Fruit fly (Drosophila melanogaster) whole organism, embryonic: ENCODE results near the gene CG13373.
A peak's percentile ranks its signal among the peaks of the same experiment; 100 is the strongest.

Experiments used
- Atf-2 ChIP-seq: fragments of 200-800 bp; sonication (Bioruptor generic); optimal IDR thresholded peaks from 2 replicates; lab custom pipeline; 2016; ENCODE audit warnings: missing biosample characterization, missing genetic modification characterization
- CG10366 ChIP-seq: fragments of 200-800 bp; sonication (Bioruptor generic); IDR thresholded peaks from 2 replicates; pipeline ENCODE4 v1.3.6; 2022; ENCODE audit warnings: missing biosample characterization, missing genetic modification characterization
- CG11247 ChIP-seq: fragments of 200-800 bp; sonication (Bioruptor generic); IDR thresholded peaks from 2 replicates; pipeline ENCODE4 v1.3.6; 2022; ENCODE audit warnings: missing biosample characterization, missing genetic modification characterization
- CG12219 ChIP-seq: fragments of 200-800 bp; sonication (Bioruptor generic); optimal IDR thresholded peaks from 3 replicates; lab custom pipeline; 2018; ENCODE audit warnings: missing biosample characterization, mild to moderate bottlenecking, missing genetic modification characterization
- CG12659 ChIP-seq: fragments of 200-800 bp; sonication (Bioruptor generic); optimal IDR thresholded peaks from 3 replicates; lab custom pipeline; 2017; ENCODE audit warnings: mild to moderate bottlenecking, missing biosample characterization, missing genetic modification reagents, missing genetic modification characterization
- CG13123 ChIP-seq: fragments of 200-800 bp; sonication (Bioruptor generic); optimal IDR thresholded peaks from 2 replicates; lab custom pipeline; 2016; ENCODE audit warnings: missing biosample characterization, missing genetic modification characterization
- CG13424 ChIP-seq: fragments of 200-800 bp; sonication (Bioruptor generic); optimal IDR thresholded peaks from 2 replicates; lab custom pipeline; 2019; ENCODE audit warnings: missing biosample characterization, mild to moderate bottlenecking, missing genetic modification characterization, moderate library complexity
- CG14050 ChIP-seq: fragments of 200-800 bp; sonication (Bioruptor generic); IDR thresholded peaks from 3 replicates; pipeline ENCODE4 v1.3.6; 2022; ENCODE audit warnings: missing biosample characterization, missing genetic modification characterization
- CG15073 ChIP-seq: fragments of 200-800 bp; sonication (Bioruptor generic); optimal IDR thresholded peaks from 2 replicates; lab custom pipeline; 2016; ENCODE audit warnings: missing biosample characterization, missing genetic modification characterization
- CG1647 ChIP-seq: fragments of 200-800 bp; sonication (Bioruptor generic); optimal IDR thresholded peaks from 3 replicates; lab custom pipeline; 2016; ENCODE audit warnings: missing biosample characterization, missing genetic modification characterization
- CG17186 ChIP-seq: fragments of 200-800 bp; sonication (Bioruptor generic); optimal IDR thresholded peaks from 3 replicates; lab custom pipeline; 2017; ENCODE audit warnings: missing biosample characterization, missing genetic modification reagents, missing genetic modification characterization
- CG31388 ChIP-seq: fragments of 200-800 bp; sonication (Bioruptor generic); optimal IDR thresholded peaks from 2 replicates; lab custom pipeline; 2016; ENCODE audit warnings: missing biosample characterization, missing genetic modification characterization
- CG3838 ChIP-seq: fragments of 200-800 bp; sonication (Bioruptor generic); optimal IDR thresholded peaks from 3 replicates; lab custom pipeline; 2016; ENCODE audit warnings: missing biosample characterization, missing genetic modification characterization
- CG4617 ChIP-seq: fragments of 200-800 bp; sonication (Bioruptor generic); optimal IDR thresholded peaks from 3 replicates; lab custom pipeline; 2016; ENCODE audit warnings: missing biosample characterization, missing genetic modification characterization, borderline replicate concordance
- CG7556 ChIP-seq: fragments of 200-800 bp; sonication (Bioruptor generic); optimal IDR thresholded peaks from 2 replicates; lab custom pipeline; 2017; ENCODE audit warnings: missing biosample characterization, mild to moderate bottlenecking, missing genetic modification characterization
- CG8388 ChIP-seq: fragments of 200-800 bp; sonication (Bioruptor generic); optimal IDR thresholded peaks from 2 replicates; lab custom pipeline; 2019; ENCODE audit warnings: missing biosample characterization, mild to moderate bottlenecking, missing genetic modification characterization, moderate library complexity
- CG9437 ChIP-seq: fragments of 200-800 bp; sonication (Bioruptor generic); optimal IDR thresholded peaks from 2 replicates; lab custom pipeline; 2018; ENCODE audit warnings: missing biosample characterization, mild to moderate bottlenecking, missing genetic modification characterization
- CG9817 ChIP-seq: fragments of 200-800 bp; sonication (Bioruptor generic); optimal IDR thresholded peaks from 2 replicates; lab custom pipeline; 2018; ENCODE audit warnings: missing biosample characterization, mild to moderate bottlenecking, missing genetic modification characterization, moderate library complexity
- Doc2 ChIP-seq: fragments of 200-800 bp; sonication (Bioruptor generic); IDR thresholded peaks from 2 replicates; pipeline ENCODE4 v1.3.6; 2022; ENCODE audit warnings: missing biosample characterization, missing genetic modification characterization
- Dp ChIP-seq: fragments of 200-800 bp; sonication (Bioruptor generic); optimal IDR thresholded peaks from 2 replicates; lab custom pipeline; 2018; ENCODE audit warnings: missing biosample characterization, mild to moderate bottlenecking, missing genetic modification characterization, moderate library complexity
- Dref ChIP-seq: fragments of 200-800 bp; sonication (Bioruptor generic); IDR thresholded peaks from 2 replicates; pipeline ENCODE4 v1.3.6; 2022; ENCODE audit warnings: missing biosample characterization, missing genetic modification characterization
- Drgx ChIP-seq: fragments of 200-800 bp; sonication (Bioruptor generic); IDR thresholded peaks from 2 replicates; pipeline ENCODE4 v1.3.6; 2022; ENCODE audit warnings: missing biosample characterization, missing genetic modification characterization
- E2f2 ChIP-seq: fragments of 200-800 bp; sonication (Bioruptor generic); IDR thresholded peaks from 2 replicates; pipeline ENCODE4 v1.3.6; 2022; ENCODE audit warnings: missing biosample characterization, missing genetic modification characterization
- Ets97D ChIP-seq: fragments of 200-800 bp; sonication (Bioruptor generic); optimal IDR thresholded peaks from 3 replicates; lab custom pipeline; 2016; ENCODE audit warnings: missing biosample characterization, missing genetic modification characterization
- HLHmδ ChIP-seq: fragments of 200-800 bp; sonication (Bioruptor generic); optimal IDR thresholded peaks from 2 replicates; lab custom pipeline; 2018; ENCODE audit warnings: missing biosample characterization, mild to moderate bottlenecking, missing genetic modification characterization, moderate library complexity
- Opbp ChIP-seq: fragments of 200-800 bp; sonication (Bioruptor generic); IDR thresholded peaks from 3 replicates; pipeline ENCODE4 v1.3.6; 2022; ENCODE audit warnings: missing biosample characterization, missing genetic modification characterization; ENCODE audit not compliant: partially characterized antibody
- Ptx1 ChIP-seq: fragments of 200-800 bp; sonication (Bioruptor generic); IDR thresholded peaks from 2 replicates; pipeline ENCODE4 v1.3.6; 2022; ENCODE audit warnings: missing biosample characterization, missing genetic modification characterization
- Spps ChIP-seq: fragments of 200-800 bp; sonication (Bioruptor generic); optimal IDR thresholded peaks from 2 replicates; lab custom pipeline; 2018; ENCODE audit warnings: missing biosample characterization, mild to moderate bottlenecking, missing genetic modification characterization
- Stat92E ChIP-seq, 3 experiments: fragments of >200 bp in 2 of 3; fragments of 200-800 bp in 1 of 3; sonication (Bioruptor generic) in 1 of 3; optimal IDR thresholded peaks; 2 replicates each; lab custom pipeline; 2017 to 2019; ENCODE audit warnings: missing biosample characterization in 3 of 3, missing genetic modification characterization in 3 of 3, mild to moderate bottlenecking in 1 of 3, moderate library complexity in 1 of 3
- Xbp1 ChIP-seq: fragments of 200-800 bp; sonication (Bioruptor generic); optimal IDR thresholded peaks from 3 replicates; lab custom pipeline; 2016; ENCODE audit warnings: missing biosample characterization, mild to moderate bottlenecking, missing genetic modification characterization
- Xrp1 ChIP-seq: fragments of 200-800 bp; sonication (Bioruptor generic); IDR thresholded peaks from 2 replicates; pipeline ENCODE4 v1.3.6; 2022; ENCODE audit warnings: missing biosample characterization, missing genetic modification characterization
- ash1 ChIP-seq: fragments of 200-800 bp; sonication (Bioruptor generic); optimal IDR thresholded peaks from 2 replicates; lab custom pipeline; 2018; ENCODE audit warnings: missing biosample characterization, mild to moderate bottlenecking, missing genetic modification characterization
- bcd ChIP-seq: fragments of 200-800 bp; sonication (Bioruptor generic); optimal IDR thresholded peaks from 2 replicates; lab custom pipeline; 2017; ENCODE audit warnings: missing biosample characterization, mild to moderate bottlenecking, missing genetic modification characterization
- dpn ChIP-seq, 2 experiments: fragments of 200-800 bp; sonication (Bioruptor generic); optimal IDR thresholded peaks; 3 replicates each; lab custom pipeline; 2016; ENCODE audit warnings: missing biosample characterization in 2 of 2, missing genetic modification characterization in 2 of 2
- ems ChIP-seq: fragments of 200-800 bp; sonication (Bioruptor generic); optimal IDR thresholded peaks from 3 replicates; lab custom pipeline; 2016; ENCODE audit warnings: missing biosample characterization, missing genetic modification characterization
- eve ChIP-seq, 2 experiments: fragments of >200 bp; optimal IDR thresholded peaks; 2 replicates each; lab custom pipeline; 2017; ENCODE audit warnings: missing biosample characterization in 2 of 2, missing genetic modification characterization in 2 of 2
- ftz-f1 ChIP-seq: fragments of 200-800 bp; sonication (Bioruptor generic); optimal IDR thresholded peaks from 2 replicates; lab custom pipeline; 2016; ENCODE audit warnings: missing biosample characterization, missing genetic modification characterization
- gro ChIP-seq: fragments of 200-800 bp; sonication (Bioruptor generic); optimal IDR thresholded peaks from 2 replicates; lab custom pipeline; 2016; ENCODE audit warnings: missing biosample characterization, missing genetic modification characterization
- gsb ChIP-seq: fragments of 200-800 bp; sonication (Bioruptor generic); IDR thresholded peaks from 2 replicates; pipeline ENCODE4 v1.3.6; 2022; ENCODE audit warnings: missing biosample characterization, missing genetic modification characterization
- hbn ChIP-seq: fragments of 200-800 bp; sonication (Bioruptor generic); IDR thresholded peaks from 2 replicates; pipeline ENCODE4 v1.3.6; 2022; ENCODE audit warnings: missing biosample characterization, missing genetic modification characterization; ENCODE audit not compliant: partially characterized antibody
- her ChIP-seq: fragments of 200-800 bp; sonication (Bioruptor generic); optimal IDR thresholded peaks from 2 replicates; lab custom pipeline; 2016; ENCODE audit warnings: missing biosample characterization, missing genetic modification characterization
- nmo ChIP-seq: fragments of 200-800 bp; sonication (Bioruptor generic); optimal IDR thresholded peaks from 2 replicates; lab custom pipeline; 2018; ENCODE audit warnings: missing biosample characterization, mild to moderate bottlenecking, missing genetic modification characterization, moderate library complexity
- odd ChIP-seq: fragments of 200-800 bp; sonication (Bioruptor generic); optimal IDR thresholded peaks from 2 replicates; lab custom pipeline; 2017; ENCODE audit warnings: missing biosample characterization, mild to moderate bottlenecking, missing genetic modification characterization
- peb ChIP-seq: fragments of 200-800 bp; sonication (Bioruptor generic); IDR thresholded peaks from 2 replicates; pipeline ENCODE4 v1.3.6; 2022; ENCODE audit warnings: missing biosample characterization, missing genetic modification characterization
- pzg ChIP-seq: fragments of 200-800 bp; sonication (Bioruptor generic); optimal IDR thresholded peaks from 3 replicates; lab custom pipeline; 2018; ENCODE audit warnings: missing biosample characterization, mild to moderate bottlenecking, missing genetic modification characterization, moderate library complexity
- sens ChIP-seq: fragments of 200-800 bp; sonication (Bioruptor generic); peaks from one replicate; lab custom pipeline; 2016; ENCODE audit warnings: missing biosample characterization, missing genetic modification characterization
- sim ChIP-seq: fragments of 200-800 bp; sonication (Bioruptor generic); IDR thresholded peaks from 2 replicates; pipeline ENCODE4 v1.3.6; 2022; ENCODE audit warnings: missing biosample characterization, missing genetic modification characterization
- sima ChIP-seq: fragments of 200-800 bp; sonication (Bioruptor generic); optimal IDR thresholded peaks from 2 replicates; lab custom pipeline; 2016; ENCODE audit warnings: missing biosample characterization, missing genetic modification characterization
- tin ChIP-seq: fragments of 200-800 bp; sonication (Bioruptor generic); optimal IDR thresholded peaks from 3 replicates; lab custom pipeline; 2016; ENCODE audit warnings: missing biosample characterization, missing genetic modification characterization

The CG13373 gene

DNA sequence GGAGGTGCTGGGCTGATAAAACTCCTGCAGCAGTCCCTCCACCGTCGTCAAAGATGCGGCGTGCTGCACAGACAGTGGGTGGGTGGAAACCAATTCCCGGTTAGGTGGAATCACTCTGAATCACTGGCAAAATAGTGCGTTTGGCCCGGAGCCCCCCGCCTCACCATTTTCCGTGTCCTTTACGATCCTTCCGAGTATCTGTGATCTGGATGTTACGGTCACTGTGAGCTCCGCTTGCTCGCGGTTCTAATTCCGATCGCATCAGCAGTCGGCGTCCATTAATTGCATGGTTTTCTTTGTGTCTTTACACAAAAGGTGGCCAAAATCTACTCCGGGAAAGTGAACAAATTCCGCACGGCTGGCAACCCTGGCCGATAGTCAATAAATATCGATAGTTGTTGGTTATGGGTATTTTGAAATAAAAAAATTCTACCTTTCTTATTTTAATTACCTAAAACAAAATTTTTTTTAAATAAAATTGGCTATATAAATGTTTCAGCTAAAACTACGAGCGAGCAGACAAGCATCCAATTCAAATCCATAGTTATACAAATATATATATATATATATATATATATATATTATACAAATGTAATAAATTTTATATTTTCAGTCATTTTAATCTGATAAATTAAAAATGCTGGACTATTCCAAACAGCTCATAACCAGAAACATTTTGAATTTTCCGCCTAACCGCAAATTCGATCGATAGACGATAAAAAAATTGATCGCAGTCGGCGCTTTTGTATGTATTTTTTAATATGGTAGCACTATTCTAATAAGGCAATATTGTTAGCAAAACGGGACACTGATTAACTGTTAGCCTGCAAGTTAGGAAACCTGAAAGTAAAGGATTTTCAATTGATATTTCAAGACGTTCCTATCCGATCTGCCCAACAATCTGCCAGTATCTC lies at the start of gene CG13373, which contains the start of gene ebo (continued):
- TF ChIP-seq E2f2 (GFP tag; lab: Robert Waterston, UW) (peak; percentile 78), Xbp1 (GFP tag; lab: Kevin White, UChicago) (peak; percentile 51), Opbp (GFP tag; lab: Robert Waterston, UW) (peak; percentile 63; the same call in 2 of the 3 replicates), CG12219 (GFP tag; lab: Kevin White, UChicago) (no peak), Dref (peak; percentile 73), CG12659 (GFP tag; lab: Kevin White, UChicago) (peak; percentile 3), Dp (GFP tag; lab: Kevin White, UChicago) (peak; percentile 68), ash1 (no peak), CG13424 (tag; lab: Kevin White, UChicago) (peak; percentile 45), Xrp1 (GFP tag; lab: Robert Waterston, UW) (peak; percentile 30; the same call in 1 of the 2 replicates), Ptx1 (GFP tag; lab: Robert Waterston, UW) (no peak; the same call in 1 of the 2 replicates), ftz-f1 (GFP tag; lab: Kevin White, UChicago) (no peak), nmo (GFP tag; lab: Kevin White, UChicago) (peak; percentile 35), Drgx (0 out of 2 replicates have a peak, but pooled peaks have one; percentile 37), sim (GFP tag; lab: Robert Waterston, UW) (no peak), Doc2 (GFP tag; lab: Robert Waterston, UW) (no peak), CG9817 (tag; lab: Kevin White, UChicago) (peak; percentile 12), ems (GFP tag; lab: Kevin White, UChicago) (peak; percentile 4), CG7556 (GFP tag; lab: Kevin White, UChicago) (no peak), CG9437 (GFP tag; lab: Kevin White, UChicago) (peak; percentile 8), her (GFP tag; lab: Kevin White, UChicago) (no peak), Ets97D (GFP tag; lab: Kevin White, UChicago) (peak; percentile 22), pzg (GFP tag; lab: Kevin White, UChicago) (peak; percentile 37), CG17186 (GFP tag; lab: Kevin White, UChicago) (no peak), CG14050 (GFP tag; lab: Robert Waterston, UW) (peak; percentile 15; the same call in 1 of the 3 replicates), CG3838 (GFP tag; lab: Kevin White, UChicago) (no peak), Spps (tag; lab: Kevin White, UChicago) (no peak), odd (GFP tag; lab: Kevin White, UChicago) (no peak), CG1647 (GFP tag; lab: Kevin White, UChicago) (no peak), CG31388 (no peak), CG4617 (peak; percentile 71), tin (peak; percentile 5), eve (GFP tag; optimal IDR thresholded peaks at IDR 0.05; lab: Kevin White, UChicago) (no peak), dpn (GFP tag; optimal IDR thresholded peaks at IDR 0.05; lab: Kevin White, UChicago) (peak; percentile 4 to 6), HLHmδ (GFP tag; lab: Kevin White, UChicago) (no peak), CG11247 (GFP tag; lab: Robert Waterston, UW) (no peak), gsb (no peak), CG13123 (GFP tag; lab: Kevin White, UChicago) (no peak), Stat92E (GFP tag; optimal IDR thresholded peaks at IDR 0.05; lab: Kevin White, UChicago) (peak in 1 of 3 experiments; percentile 15), peb (GFP tag; lab: Robert Waterston, UW) (no peak), CG10366 (GFP tag; lab: Robert Waterston, UW) (peak; percentile 28; the same call in 1 of the 2 replicates), hbn (GFP tag; lab: Robert Waterston, UW) (peak; percentile 62), bcd (GFP tag; lab: Kevin White, UChicago) (no peak), sima (GFP tag; lab: Kevin White, UChicago) (no peak), Atf-2 (no peak), gro (GFP tag; lab: Kevin White, UChicago) (no peak), CG15073 (GFP tag; lab: Kevin White, UChicago) (no peak), CG8388 (GFP tag; lab: Kevin White, UChicago) (peak; percentile 28), sens (GFP tag; lab: Kevin White, UChicago) (peak; percentile 69)
